Fruit fly (Drosophila melanogaster): ENCODE data around the gene CG9356.

The CG9356 gene

dm6 chr3R:9393542-9394025 is 10.5 kb downstream of the CG9356 start:
- TF ChIP-seq CG12155 (GFP tag; optimal IDR thresholded peaks at IDR 0.05), result peak; percentile 20
- no peak for TF ChIP-seq sima (GFP tag; optimal IDR thresholded peaks at IDR 0.05)
- TF ChIP-seq CG7928 (GFP tag; optimal IDR thresholded peaks at IDR 0.05), result no peak
- TF ChIP-seq hkb (optimal IDR thresholded peaks at IDR 0.05), result no peak
- TF ChIP-seq hkb (GFP tag; IDR thresholded peaks at IDR 0.05), result peak; percentile 75
- no peak for TF ChIP-seq wor (GFP tag; IDR thresholded peaks at IDR 0.05)
- TF ChIP-seq usp (GFP tag; optimal IDR thresholded peaks at IDR 0.05), result no peak
- TF ChIP-seq CG4424 (GFP tag; optimal IDR thresholded peaks at IDR 0.05), result peak; percentile 76
- TF ChIP-seq CG16813 (GFP tag; IDR thresholded peaks at IDR 0.05; ENCODE audit: partially characterized antibody), result no peak
- TF ChIP-seq CG8478 (optimal IDR thresholded peaks at IDR 0.05), result no peak
- no peak for TF ChIP-seq CG7271 (tag; optimal IDR thresholded peaks at IDR 0.05)
- TF ChIP-seq Ssrp (tag; optimal IDR thresholded peaks at IDR 0.05), result peak; percentile 70
- TF ChIP-seq phol (tag; optimal IDR thresholded peaks at IDR 0.05), result peak; percentile 80
- TF ChIP-seq ind (GFP tag; optimal IDR thresholded peaks at IDR 0.05), result peak; percentile 48
- peak; percentile 19 for TF ChIP-seq CG4854 (GFP tag; optimal IDR thresholded peaks at IDR 0.05)
- TF ChIP-seq chn (GFP tag; optimal IDR thresholded peaks at IDR 0.05), result peak; percentile 33
- no peak for TF ChIP-seq pho (GFP tag; optimal IDR thresholded peaks at IDR 0.05)
- peak; percentile 36 for TF ChIP-seq Camta (GFP tag; optimal IDR thresholded peaks at IDR 0.05)
- TF ChIP-seq Sox102F (GFP tag; optimal IDR thresholded peaks at IDR 0.05), result peak; percentile 59
- peak in 1 of 2 experiments; percentile 25 for TF ChIP-seq Hr78 (GFP tag; optimal IDR thresholded peaks at IDR 0.05)
- peak; percentile 64 for TF ChIP-seq lmd (GFP tag; IDR thresholded peaks at IDR 0.05)
- no peak for TF ChIP-seq Scr (GFP tag; IDR thresholded peaks at IDR 0.05; ENCODE audit: partially characterized antibody)
- peak; percentile 56 for TF ChIP-seq HHEX (GFP tag; optimal IDR thresholded peaks at IDR 0.05)
- TF ChIP-seq CG12391 (tag; optimal IDR thresholded peaks at IDR 0.05), result peak; percentile 81
- TF ChIP-seq Fer3 (tag; optimal IDR thresholded peaks at IDR 0.05), result peak; percentile 51
- TF ChIP-seq stwl (tag; optimal IDR thresholded peaks at IDR 0.05), result no peak
- TF ChIP-seq B-H1 (GFP tag; IDR thresholded peaks at IDR 0.05), result no peak; the same call in 2 of the 3 replicates
- no peak for TF ChIP-seq eyg (GFP tag; optimal IDR thresholded peaks at IDR 0.05)
- TF ChIP-seq CG13894 (tag; optimal IDR thresholded peaks at IDR 0.05), result no peak
- TF ChIP-seq slp2 (GFP tag; optimal IDR thresholded peaks at IDR 0.05), result peak; percentile 5
- TF ChIP-seq her (GFP tag; optimal IDR thresholded peaks at IDR 0.05), result no peak
- 0 out of 2 replicates have a peak, but pooled peaks have one; percentile 22 for TF ChIP-seq CG14441 (GFP tag; IDR thresholded peaks at IDR 0.05)
- no peak for TF ChIP-seq sc (optimal IDR thresholded peaks at IDR 0.05)
- peak; percentile 73 for TF ChIP-seq sc (GFP tag; optimal IDR thresholded peaks at IDR 0.05)
- TF ChIP-seq CG8089 (GFP tag; optimal IDR thresholded peaks at IDR 0.05), result peak; percentile 13
- peak; percentile 84 for TF ChIP-seq CG17829 (tag; optimal IDR thresholded peaks at IDR 0.05)
- peak; percentile 90 for TF ChIP-seq lbe (GFP tag; optimal IDR thresholded peaks at IDR 0.05)
- TF ChIP-seq CG12219 (GFP tag; optimal IDR thresholded peaks at IDR 0.05), result peak; percentile 73
- peak; percentile 82 for TF ChIP-seq CG9727 (GFP tag; optimal IDR thresholded peaks at IDR 0.05)
- no peak for TF ChIP-seq tx (GFP tag; optimal IDR thresholded peaks at IDR 0.05)
- no peak for TF ChIP-seq en (GFP tag; optimal IDR thresholded peaks at IDR 0.05)
- peak; percentile 55; the same call in 1 of the 3 replicates for TF ChIP-seq CG11093 (GFP tag; IDR thresholded peaks at IDR 0.05)
- no peak for TF ChIP-seq pfk (GFP tag; optimal IDR thresholded peaks at IDR 0.05)
- peak; percentile 78 for TF ChIP-seq croc (GFP tag; conservative IDR thresholded peaks at IDR 0.05)
- TF ChIP-seq fd102C (GFP tag; optimal IDR thresholded peaks at IDR 0.05), result peak; percentile 47
- peak; percentile 66 for TF ChIP-seq sim (GFP tag; IDR thresholded peaks at IDR 0.05)
- no peak for TF ChIP-seq CG31388 (GFP tag; optimal IDR thresholded peaks at IDR 0.05)
- TF ChIP-seq Mes4 (GFP tag; optimal IDR thresholded peaks at IDR 0.05), result no peak
- TF ChIP-seq slou (GFP tag; optimal IDR thresholded peaks at IDR 0.05), result peak; percentile 20
- TF ChIP-seq CG12942 (GFP tag; optimal IDR thresholded peaks at IDR 0.05), result peak; percentile 23
- TF ChIP-seq so (GFP tag; IDR thresholded peaks at IDR 0.05), result peak; percentile 80
- TF ChIP-seq Poxn (GFP tag; IDR thresholded peaks at IDR 0.05), result no peak

Measured in whole organism, embryonic.